Fruit fly (Drosophila melanogaster) whole organism, prepupa: ENCODE measurements around the gene CG9932.
A peak's percentile ranks its signal among the peaks of the same experiment; 100 is the strongest.

Source experiments
- CG10669 ChIP-seq: fragments of 200-800 bp; sonication (Bioruptor generic); optimal IDR thresholded peaks from 3 replicates; lab custom pipeline; 2018; ENCODE audit warnings: missing biosample characterization, mild to moderate bottlenecking, missing genetic modification characterization, moderate library complexity
- CG15336 ChIP-seq: fragments of 200-800 bp; sonication (Bioruptor generic); IDR thresholded peaks from 2 replicates; pipeline ENCODE4 v1.3.6; 2022; ENCODE audit warnings: missing biosample characterization, missing genetic modification characterization
- CG1621 ChIP-seq: fragments of 200-800 bp; sonication (Bioruptor generic); optimal IDR thresholded peaks from 3 replicates; lab custom pipeline; 2018; ENCODE audit warnings: missing biosample characterization, mild to moderate bottlenecking, missing genetic modification characterization
- CG16779 ChIP-seq: fragments of 200-800 bp; sonication (Bioruptor generic); optimal IDR thresholded peaks from 3 replicates; lab custom pipeline; 2017; ENCODE audit warnings: missing biosample characterization, mild to moderate bottlenecking, missing genetic modification characterization
- CG3032 ChIP-seq: fragments of 200-800 bp; optimal IDR thresholded peaks from 2 replicates; lab custom pipeline; 2019; ENCODE audit warnings: missing biosample characterization, mild to moderate bottlenecking, missing genetic modification characterization, moderate library complexity
- CG3919 ChIP-seq: fragments of 200-800 bp; sonication (Bioruptor generic); optimal IDR thresholded peaks from 3 replicates; lab custom pipeline; 2016; ENCODE audit warnings: missing biosample characterization, missing genetic modification characterization
- CG4318 ChIP-seq: fragments of 200-800 bp; sonication (Bioruptor generic); optimal IDR thresholded peaks from 3 replicates; lab custom pipeline; 2017; ENCODE audit warnings: missing biosample characterization, mild to moderate bottlenecking, missing genetic modification characterization
- CG6163 ChIP-seq: fragments of 200-800 bp; sonication (Bioruptor generic); IDR thresholded peaks from 3 replicates; pipeline ENCODE4 v1.3.6; 2022; ENCODE audit warnings: missing biosample characterization, missing genetic modification characterization
- CG6276 ChIP-seq: fragments of 200-800 bp; sonication (Bioruptor generic); optimal IDR thresholded peaks from 2 replicates; lab custom pipeline; 2017; ENCODE audit warnings: missing biosample characterization, mild to moderate bottlenecking, missing genetic modification characterization
- CG6808 ChIP-seq: fragments of 200-800 bp; sonication (Bioruptor generic); optimal IDR thresholded peaks from 3 replicates; lab custom pipeline; 2017; ENCODE audit warnings: missing biosample characterization, missing genetic modification characterization, mild to moderate bottlenecking, moderate library complexity, missing genetic modification reagents
- CG8119 ChIP-seq: fragments of 200-800 bp; sonication (Bioruptor generic); IDR thresholded peaks from 3 replicates; pipeline ENCODE4 v1.3.6; 2022; ENCODE audit warnings: missing biosample characterization, missing genetic modification characterization
- CG8319 ChIP-seq: fragments of 200-800 bp; sonication (Bioruptor generic); optimal IDR thresholded peaks from 3 replicates; lab custom pipeline; 2016; ENCODE audit warnings: missing biosample characterization, missing genetic modification characterization
- CG8632 ChIP-seq: fragments of 200-800 bp; sonication (Bioruptor generic); optimal IDR thresholded peaks from 3 replicates; lab custom pipeline; 2016; ENCODE audit warnings: missing biosample characterization, missing genetic modification characterization
- Eip78C ChIP-seq: fragments of 200-800 bp; sonication (Bioruptor generic); peaks from one replicate; lab custom pipeline; 2016; ENCODE audit warnings: missing biosample characterization, missing genetic modification characterization
- Ets21C ChIP-seq: fragments of 200-800 bp; sonication (Bioruptor generic); optimal IDR thresholded peaks from 3 replicates; lab custom pipeline; 2016; ENCODE audit warnings: missing biosample characterization, missing genetic modification characterization
- Ets96B ChIP-seq: fragments of 200-800 bp; optimal IDR thresholded peaks from 2 replicates; lab custom pipeline; 2019; ENCODE audit warnings: missing biosample characterization, mild to moderate bottlenecking, missing genetic modification characterization, moderate library complexity
- Gug ChIP-seq: fragments of 200-800 bp; sonication (Bioruptor generic); IDR thresholded peaks from 2 replicates; pipeline ENCODE4 v1.3.6; 2022; ENCODE audit warnings: missing biosample characterization, missing genetic modification characterization
- Hr38 ChIP-seq: sonication (Bioruptor generic); optimal IDR thresholded peaks from 2 replicates; lab custom pipeline; 2016; ENCODE audit warnings: missing biosample characterization, missing genetic modification characterization
- Hr39 ChIP-seq: fragments of 200-800 bp; sonication (Bioruptor generic); optimal IDR thresholded peaks from 2 replicates; lab custom pipeline; 2016; ENCODE audit warnings: missing biosample characterization, missing genetic modification characterization
- Hr4 ChIP-seq: fragments of 200-800 bp; sonication (Bioruptor generic); optimal IDR thresholded peaks from 3 replicates; lab custom pipeline; 2016; ENCODE audit warnings: missing biosample characterization, missing genetic modification characterization
- Met ChIP-seq: fragments of 200-800 bp; sonication (Bioruptor generic); optimal IDR thresholded peaks from 3 replicates; lab custom pipeline; 2016; ENCODE audit warnings: missing biosample characterization, missing genetic modification characterization
- OdsH ChIP-seq: fragments of 200-800 bp; sonication (Bioruptor generic); optimal IDR thresholded peaks from 3 replicates; lab custom pipeline; 2016; ENCODE audit warnings: missing biosample characterization, missing genetic modification characterization
- Smox ChIP-seq: fragments of 200-800 bp; sonication (Bioruptor generic); optimal IDR thresholded peaks from 3 replicates; lab custom pipeline; 2016; ENCODE audit warnings: missing biosample characterization, missing genetic modification characterization
- Sox14 ChIP-seq: fragments of 200-800 bp; sonication (Bioruptor generic); optimal IDR thresholded peaks from 3 replicates; lab custom pipeline; 2016; ENCODE audit warnings: missing biosample characterization, missing genetic modification characterization
- Sox15 ChIP-seq: fragments of 200-800 bp; sonication (Bioruptor generic); optimal IDR thresholded peaks from 3 replicates; lab custom pipeline; 2016; ENCODE audit warnings: missing biosample characterization, missing genetic modification characterization
- achi ChIP-seq: fragments of 200-800 bp; sonication (Bioruptor generic); optimal IDR thresholded peaks from 3 replicates; lab custom pipeline; 2016; ENCODE audit warnings: missing biosample characterization, missing genetic modification characterization
- cyc ChIP-seq: fragments of 200-800 bp; sonication (Bioruptor generic); optimal IDR thresholded peaks from 3 replicates; lab custom pipeline; 2016; ENCODE audit warnings: missing biosample characterization, missing genetic modification characterization
- esn ChIP-seq: fragments of 200-800 bp; sonication (Bioruptor generic); optimal IDR thresholded peaks from 2 replicates; lab custom pipeline; 2016; ENCODE audit warnings: missing biosample characterization, mild to moderate bottlenecking, missing genetic modification characterization, moderate library complexity
- fkh ChIP-seq: fragments of 200-800 bp; sonication (Bioruptor generic); optimal IDR thresholded peaks from 3 replicates; lab custom pipeline; 2017; ENCODE audit warnings: missing biosample characterization, mild to moderate bottlenecking, missing genetic modification characterization, moderate library complexity
- net ChIP-seq: fragments of 200-800 bp; sonication (Bioruptor generic); optimal IDR thresholded peaks from 3 replicates; lab custom pipeline; 2016; ENCODE audit warnings: missing biosample characterization, missing genetic modification characterization
- pdm3 ChIP-seq: fragments of 200-800 bp; sonication (Bioruptor generic); optimal IDR thresholded peaks from 3 replicates; lab custom pipeline; 2016; ENCODE audit warnings: missing biosample characterization, missing genetic modification characterization
- spab ChIP-seq: fragments of 200-800 bp; sonication (Bioruptor generic); optimal IDR thresholded peaks from 2 replicates; lab custom pipeline; 2017; ENCODE audit warnings: missing biosample characterization, mild to moderate bottlenecking, missing genetic modification characterization, missing genetic modification reagents
- ss ChIP-seq, 2 experiments: fragments of 200-800 bp; sonication (Bioruptor generic); optimal IDR thresholded peaks; 2 replicates in 1 of 2; 3 replicates in 1 of 2; lab custom pipeline; 2017 to 2018; ENCODE audit warnings: mild to moderate bottlenecking in 2 of 2, missing biosample characterization in 2 of 2, missing genetic modification characterization in 2 of 2, moderate library complexity in 1 of 2
- svp ChIP-seq: fragments of 200-800 bp; sonication (Bioruptor generic); peaks from one replicate; lab custom pipeline; 2016; ENCODE audit warnings: missing biosample characterization, missing genetic modification characterization
- topi ChIP-seq: fragments of 200-800 bp; sonication (Bioruptor generic); optimal IDR thresholded peaks from 3 replicates; lab custom pipeline; 2016; ENCODE audit warnings: missing biosample characterization, missing genetic modification characterization

The CG9932 gene

dm6 chr2L:12974045-12974539 lies 85.8 kb downstream of the CG9932 start, which contains the start of gene Vha68-2 (continued):
- TF ChIP-seq Gug (GFP tag; lab: Robert Waterston, UW) (no peak), CG16779 (tag; lab: Kevin White, UChicago) (no peak), CG15336 (GFP tag; lab: Robert Waterston, UW) (no peak), CG8119 (no peak), CG6163 (GFP tag; lab: Robert Waterston, UW) (peak; percentile 83), svp (GFP tag; lab: Kevin White, UChicago) (peak; percentile 75), cyc (no peak), CG1621 (tag; lab: Kevin White, UChicago) (peak; percentile 47), esn (GFP tag; lab: Kevin White, UChicago) (peak; percentile 69), Eip78C (GFP tag; lab: Kevin White, UChicago) (no peak), net (peak; percentile 70), achi (no peak), CG8632 (no peak), CG6808 (GFP tag; lab: Kevin White, UChicago) (no peak), CG3919 (GFP tag; lab: Kevin White, UChicago) (peak; percentile 18), Sox15 (GFP tag; lab: Kevin White, UChicago) (no peak), Ets21C (peak; percentile 39), topi (GFP tag; lab: Kevin White, UChicago) (peak; percentile 11), pdm3 (GFP tag; lab: Kevin White, UChicago) (peak; percentile 61), ss (GFP tag; optimal IDR thresholded peaks at IDR 0.05; lab: Kevin White, UChicago) (peak; percentile 5), CG3032 (no peak), Hr39 (peak; percentile 44), Hr38 (GFP tag; lab: Kevin White, UChicago) (no peak), Hr4 (no peak), fkh (GFP tag; lab: Kevin White, UChicago) (peak; percentile 64), spab (no peak), Ets96B (tag; lab: Kevin White, UChicago) (no peak), Met (GFP tag; lab: Kevin White, UChicago) (no peak), CG8319 (GFP tag; lab: Kevin White, UChicago) (no peak), Sox14 (no peak), Smox (GFP tag; lab: Kevin White, UChicago) (peak; percentile 56), OdsH (GFP tag; lab: Kevin White, UChicago) (peak; percentile 60), CG4318 (no peak), CG10669 (GFP tag; lab: Kevin White, UChicago) (no peak), CG6276 (GFP tag; lab: Kevin White, UChicago) (no peak)
